Worm (Caenorhabditis elegans): ENCODE results near the gene C25E10.13.

- TF ChIP-seq mab-5 (tag; optimal IDR thresholded peaks at IDR 0.05) (no peak), nhr-28 (tag; optimal IDR thresholded peaks at IDR 0.05) (no peak), unc-62 (GFP tag; optimal IDR thresholded peaks at IDR 0.05) (no peak), flh-1 (GFP tag; optimal IDR thresholded peaks at IDR 0.05) (no peak), nhr-12 (tag; optimal IDR thresholded peaks at IDR 0.05) (no peak), zip-8 (tag; optimal IDR thresholded peaks at IDR 0.05) (no peak), ceh-43 (GFP tag; optimal IDR thresholded peaks at IDR 0.05) (no peak)
These were observed 26.3 kb upstream of the C25E10.13 start, which contains the start of gene C25E10.4 for ce11 chrV:9033267-9033666.
